Worm (Caenorhabditis elegans): ENCODE results near the gene F21C10.13.

- TF ChIP-seq ceh-82 (tag; optimal IDR thresholded peaks at IDR 0.05), result no peak
- no peak for TF ChIP-seq nhr-11 (tag; optimal IDR thresholded peaks at IDR 0.05)
- no peak for TF ChIP-seq tbx-2 (tag; optimal IDR thresholded peaks at IDR 0.05)
- no peak for TF ChIP-seq aly-2 (tag; optimal IDR thresholded peaks at IDR 0.05)
- no peak for TF ChIP-seq lin-39 (tag; optimal IDR thresholded peaks at IDR 0.05)
- TF ChIP-seq mab-9 (GFP tag; IDR thresholded peaks at IDR 0.05), result no peak
- no peak for TF ChIP-seq nhr-76 (tag; optimal IDR thresholded peaks at IDR 0.05)
- no peak for TF ChIP-seq fos-1 (tag; optimal IDR thresholded peaks at IDR 0.05)
- no peak for TF ChIP-seq ztf-11 (tag; optimal IDR thresholded peaks at IDR 0.05)
- no peak for TF ChIP-seq snpc-4 (tag; optimal IDR thresholded peaks at IDR 0.05)
Measured at ce11 chrV:9108219-9108618, 13.9 kb upstream of the F21C10.13 start, which contains the start of gene F21C10.18.
